Worm (Caenorhabditis elegans) whole organism, L1 larva: ENCODE data around the gene Y54F10AR.2.
A peak's percentile ranks its signal among the peaks of the same experiment; 100 is the strongest.
"Not testable (repeated sequence)": the region's sequence is repeated elsewhere in the genome, so short reads cannot be mapped to it uniquely, and the experiment has no call there.

ENCODE experiments used
- C04F5.9 ChIP-seq: sonication (generic microtip); optimal IDR thresholded peaks from 2 replicates; lab custom pipeline; 2016; ENCODE audit warnings: missing genetic modification characterization, missing compliant biosample characterization
- C16A3.4 ChIP-seq: fragments of 150-350 bp; optimal IDR thresholded peaks from 2 replicates; lab custom pipeline; 2014; ENCODE audit warnings: missing biosample characterization, missing genetic modification characterization
- aha-1 ChIP-seq: fragments of 150-350 bp; optimal IDR thresholded peaks from 2 replicates; lab custom pipeline; 2014; ENCODE audit warnings: missing biosample characterization, missing genetic modification characterization
- aly-2 ChIP-seq: fragments of 150-350 bp; optimal IDR thresholded peaks from 2 replicates; lab custom pipeline; 2014; ENCODE audit warnings: missing biosample characterization, missing genetic modification characterization
- ceh-82 ChIP-seq, 3 experiments: fragments of 150-350 bp in 1 of 3; sonication (generic microtip) in 2 of 3; optimal IDR thresholded peaks; 2 replicates each; lab custom pipeline; 2014 to 2017; ENCODE audit warnings: missing biosample characterization in 3 of 3, missing genetic modification characterization in 3 of 3
- ceh-88 ChIP-seq: fragments of 200-800 bp; sonication (Bioruptor generic); IDR thresholded peaks from 2 replicates; pipeline ENCODE4 v1.3.6; 2022; ENCODE audit warnings: missing genetic modification characterization, missing compliant biosample characterization
- ceh-90 ChIP-seq: sonication (generic microtip); optimal IDR thresholded peaks from 2 replicates; lab custom pipeline; 2016; ENCODE audit warnings: missing genetic modification characterization, missing compliant biosample characterization
- dpl-1 ChIP-seq, 3 experiments: fragments of 150-350 bp in 2 of 3; sonication (generic microtip) in 1 of 3; optimal IDR thresholded peaks; 2 replicates each; lab custom pipeline; 2014 to 2017; ENCODE audit warnings: missing biosample characterization in 3 of 3, missing genetic modification characterization in 3 of 3, missing genetic modification reagents in 3 of 3
- efl-3 ChIP-seq: fragments of 200-800 bp; sonication (Bioruptor generic); optimal IDR thresholded peaks from 2 replicates; lab custom pipeline; 2018; ENCODE audit warnings: mild to moderate bottlenecking, missing genetic modification characterization, missing compliant biosample characterization
- egl-27 ChIP-seq, 2 experiments: fragments of 150-350 bp in 1 of 2; sonication (generic microtip); optimal IDR thresholded peaks; 3 replicates each; lab custom pipeline; 2017 to 2018; ENCODE audit warnings: missing biosample characterization in 2 of 2, missing genetic modification characterization in 2 of 2, missing genetic modification reagents in 2 of 2
- fkh-4 ChIP-seq: sonication (generic microtip); optimal IDR thresholded peaks from 2 replicates; lab custom pipeline; 2016; ENCODE audit warnings: missing compliant biosample characterization, missing genetic modification characterization, borderline replicate concordance
- fos-1 ChIP-seq: fragments of 150-350 bp; optimal IDR thresholded peaks from 2 replicates; lab custom pipeline; 2014; ENCODE audit warnings: missing biosample characterization, missing genetic modification characterization
- grh-1 ChIP-seq: fragments of 200-800 bp; sonication (Bioruptor generic); IDR thresholded peaks from 2 replicates; pipeline ENCODE4 v1.3.6; 2022; ENCODE audit warnings: missing genetic modification reagents, missing genetic modification characterization, missing compliant biosample characterization
- hlh-17 ChIP-seq: fragments of 200-800 bp; sonication (Bioruptor generic); optimal IDR thresholded peaks from 2 replicates; lab custom pipeline; 2018; ENCODE audit warnings: missing genetic modification characterization, mild to moderate bottlenecking, missing compliant biosample characterization, moderate library complexity, borderline replicate concordance
- irx-1 ChIP-seq: sonication (generic microtip); optimal IDR thresholded peaks from 2 replicates; lab custom pipeline; 2016; ENCODE audit warnings: missing genetic modification characterization, missing compliant biosample characterization
- isw-1 ChIP-seq: fragments of 200-800 bp; sonication (Bioruptor generic); IDR thresholded peaks from 2 replicates; pipeline ENCODE4 v1.3.6; 2022; ENCODE audit warnings: missing genetic modification characterization, missing compliant biosample characterization
- jun-1 ChIP-seq: fragments of 150-350 bp; optimal IDR thresholded peaks from 2 replicates; lab custom pipeline; 2014; ENCODE audit warnings: missing biosample characterization, missing genetic modification reagents, missing genetic modification characterization
- lin-13 ChIP-seq: fragments of 150-350 bp; optimal IDR thresholded peaks from 2 replicates; lab custom pipeline; 2014; ENCODE audit warnings: missing biosample characterization, missing genetic modification reagents, missing genetic modification characterization
- lin-14 ChIP-seq: fragments of 200-800 bp; sonication (Bioruptor generic); optimal IDR thresholded peaks from 2 replicates; lab custom pipeline; 2018; ENCODE audit warnings: mild to moderate bottlenecking, missing genetic modification characterization, moderate library complexity, missing compliant biosample characterization
- lin-15B ChIP-seq: fragments of 150-350 bp; sonication (generic microtip); optimal IDR thresholded peaks from 3 replicates; lab custom pipeline; 2014; ENCODE audit warnings: missing biosample characterization, missing genetic modification characterization
- lin-39 ChIP-seq: fragments of 150-350 bp; optimal IDR thresholded peaks from 2 replicates; lab custom pipeline; 2014; ENCODE audit warnings: missing biosample characterization, missing genetic modification reagents, missing genetic modification characterization
- lir-3 ChIP-seq: sonication (generic microtip); optimal IDR thresholded peaks from 2 replicates; lab custom pipeline; 2016; ENCODE audit warnings: mild to moderate bottlenecking, missing genetic modification characterization, moderate library complexity, missing compliant biosample characterization; ENCODE audit not compliant: poor library complexity
- lsy-2 ChIP-seq, 2 experiments: fragments of 150-350 bp; optimal IDR thresholded peaks; 2 replicates each; lab custom pipeline; 2014; ENCODE audit warnings: missing biosample characterization in 2 of 2, missing genetic modification characterization in 2 of 2
- mdl-1 ChIP-seq, 2 experiments: fragments of 150-350 bp; optimal IDR thresholded peaks; 2 replicates each; lab custom pipeline; 2014 to 2017; ENCODE audit warnings: missing biosample characterization in 2 of 2, missing genetic modification characterization in 2 of 2, inconsistent platforms in 1 of 2
- mef-2 ChIP-seq: fragments of 150-350 bp; optimal IDR thresholded peaks from 2 replicates; lab custom pipeline; 2014; ENCODE audit warnings: missing biosample characterization, missing genetic modification characterization
- mep-1 ChIP-seq: fragments of 150-350 bp; optimal IDR thresholded peaks from 2 replicates; lab custom pipeline; 2014; ENCODE audit warnings: missing biosample characterization, missing genetic modification characterization
- nhr-12 ChIP-seq: sonication (generic microtip); optimal IDR thresholded peaks from 2 replicates; lab custom pipeline; 2017; ENCODE audit warnings: missing biosample characterization, missing genetic modification characterization
- nhr-19 ChIP-seq: fragments of 200-800 bp; sonication (Bioruptor generic); conservative IDR thresholded peaks from 2 replicates; pipeline ENCODE4 v1.3.6; 2022; ENCODE audit warnings: missing genetic modification characterization, missing compliant biosample characterization
- nhr-71 ChIP-seq: sonication (generic microtip); optimal IDR thresholded peaks from 2 replicates; lab custom pipeline; 2016; ENCODE audit warnings: mild to moderate bottlenecking, missing genetic modification characterization, moderate library complexity, missing compliant biosample characterization
- nhr-85 ChIP-seq: sonication (generic microtip); peaks from one replicate; lab custom pipeline; 2016; ENCODE audit warnings: missing genetic modification characterization, inconsistent platforms, missing compliant biosample characterization
- nhr-90 ChIP-seq: sonication (generic microtip); optimal IDR thresholded peaks from 2 replicates; lab custom pipeline; 2016; ENCODE audit warnings: mild to moderate bottlenecking, missing genetic modification characterization, missing compliant biosample characterization; ENCODE audit not compliant: poor library complexity
- pax-3 ChIP-seq: fragments of 200-800 bp; sonication (Bioruptor generic); optimal IDR thresholded peaks from 2 replicates; lab custom pipeline; 2018; ENCODE audit warnings: mild to moderate bottlenecking, missing genetic modification characterization, moderate library complexity, missing compliant biosample characterization
- pqm-1 ChIP-seq: sonication (generic microtip); optimal IDR thresholded peaks from 3 replicates; lab custom pipeline; 2017; ENCODE audit warnings: missing biosample characterization, missing genetic modification characterization
- rnt-1 ChIP-seq: sonication (generic microtip); optimal IDR thresholded peaks from 2 replicates; lab custom pipeline; 2016; ENCODE audit warnings: mild to moderate bottlenecking, missing genetic modification characterization, moderate library complexity, missing compliant biosample characterization
- snpc-4 ChIP-seq: fragments of 150-350 bp; optimal IDR thresholded peaks from 2 replicates; lab custom pipeline; 2014; ENCODE audit warnings: missing biosample characterization, missing genetic modification characterization
- sptf-1 ChIP-seq: fragments of 150-350 bp; optimal IDR thresholded peaks from 2 replicates; lab custom pipeline; 2014; ENCODE audit warnings: missing biosample characterization, missing genetic modification characterization
- tlp-1 ChIP-seq: fragments of 150-350 bp; optimal IDR thresholded peaks from 2 replicates; lab custom pipeline; 2014; ENCODE audit warnings: missing biosample characterization, missing genetic modification characterization
- unc-130 ChIP-seq: fragments of 150-350 bp; optimal IDR thresholded peaks from 2 replicates; lab custom pipeline; 2017; ENCODE audit warnings: missing biosample characterization, missing genetic modification characterization, inconsistent platforms
- unc-86 ChIP-seq: sonication (generic microtip); optimal IDR thresholded peaks from 2 replicates; lab custom pipeline; 2016; ENCODE audit warnings: missing genetic modification characterization, missing compliant biosample characterization
- vab-15 ChIP-seq: sonication (generic microtip); optimal IDR thresholded peaks from 2 replicates; lab custom pipeline; 2017; ENCODE audit warnings: missing genotype, mild to moderate bottlenecking, missing genetic modification characterization, missing compliant biosample characterization
- ztf-11 ChIP-seq, 2 experiments: sonication (generic microtip); optimal IDR thresholded peaks; 2 replicates each; lab custom pipeline; 2016 to 2017; ENCODE audit warnings: missing genetic modification characterization in 2 of 2, missing biosample characterization in 1 of 2, missing compliant biosample characterization in 1 of 2

Gene Y54F10AR.2

ce11 chrIII:2607717-2608116 lies 36.4 kb upstream of the Y54F10AR.2 start, which contains the start of gene Y71H2B.5:
TSS of gene Y71H2B.5 (plus strand) at chrIII:2608017.
- not testable (repeated sequence) for TF ChIP-seq mdl-1 (tag; optimal IDR thresholded peaks at IDR 0.05; lab: Kevin White, UChicago); egl-27 (tag; optimal IDR thresholded peaks at IDR 0.05; lab: Kevin White, UChicago); nhr-85

DNA sequence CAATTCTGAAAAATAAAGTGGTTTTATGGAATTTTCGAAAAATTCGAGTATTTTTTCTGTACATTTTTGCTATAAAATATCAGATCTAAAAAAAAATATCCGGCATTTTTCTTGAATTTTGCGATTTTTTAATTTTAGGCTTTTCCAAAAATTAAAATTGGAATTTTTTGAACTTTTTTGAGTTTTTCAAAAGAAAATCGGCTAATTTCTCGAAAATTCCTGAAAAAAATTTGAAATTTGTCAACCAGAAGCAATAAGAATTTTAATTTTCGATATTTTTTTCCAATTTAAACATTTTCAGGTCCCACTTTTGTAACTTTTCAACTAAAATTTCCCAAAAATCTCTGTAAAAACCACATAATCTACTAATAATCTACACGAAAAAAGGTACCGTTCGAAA lies 32.3 kb upstream of the Y54F10AR.2 start, which contains the start of gene Y71H2B.11:
TSS of gene Y71H2B.11 (plus strand) at position 301 of the 400 bp plus-strand sequence.
- no peak for TF ChIP-seq irx-1 (tag; lab: Kevin White, UChicago)
- TF ChIP-seq nhr-71 (tag; lab: Kevin White, UChicago) = no peak
- no peak for TF ChIP-seq snpc-4 (tag; lab: Kevin White, UChicago)
- no peak for TF ChIP-seq pax-3 (tag; lab: Kevin White, UChicago)
- no peak for TF ChIP-seq vab-15 (tag; lab: Kevin White, UChicago)
- TF ChIP-seq lin-13 (GFP tag; lab: Kevin White, UChicago) = no peak
- no peak for TF ChIP-seq dpl-1 (GFP tag; optimal IDR thresholded peaks at IDR 0.05; lab: Kevin White, UChicago)
- no peak for TF ChIP-seq ceh-90 (tag; lab: Kevin White, UChicago)
- no peak for TF ChIP-seq C16A3.4
- no peak for TF ChIP-seq efl-3 (GFP tag; lab: Kevin White, UChicago)
- TF ChIP-seq aha-1 (tag; lab: Kevin White, UChicago) = no peak
- no peak for TF ChIP-seq sptf-1 (tag; lab: Kevin White, UChicago)
- TF ChIP-seq jun-1 (tag; lab: Kevin White, UChicago) = no peak
- TF ChIP-seq nhr-90 (tag; lab: Kevin White, UChicago) = no peak
- TF ChIP-seq nhr-85 = no peak
- TF ChIP-seq lir-3 (tag; lab: Kevin White, UChicago) = no peak

ce11 chrIII:2598491-2599065 lies 27.2 kb upstream of the Y54F10AR.2 start:
- no peak for TF ChIP-seq nhr-19 (GFP tag; lab: Robert Waterston, UW)
- TF ChIP-seq nhr-12 (tag; lab: Kevin White, UChicago) = no peak
- no peak for TF ChIP-seq unc-130 (tag; lab: Kevin White, UChicago)
- no peak for TF ChIP-seq tlp-1 (tag; lab: Kevin White, UChicago)
- TF ChIP-seq aha-1 (tag; lab: Kevin White, UChicago) = no peak
- no peak for TF ChIP-seq snpc-4 (tag; lab: Kevin White, UChicago)
- no peak for TF ChIP-seq ceh-88 (GFP tag; lab: Robert Waterston, UW)
- no peak for TF ChIP-seq nhr-71 (tag; lab: Kevin White, UChicago)
- TF ChIP-seq fkh-4 = no peak
- no peak for TF ChIP-seq unc-86 (tag; lab: Kevin White, UChicago)
- TF ChIP-seq lin-39 = no peak

DNA sequence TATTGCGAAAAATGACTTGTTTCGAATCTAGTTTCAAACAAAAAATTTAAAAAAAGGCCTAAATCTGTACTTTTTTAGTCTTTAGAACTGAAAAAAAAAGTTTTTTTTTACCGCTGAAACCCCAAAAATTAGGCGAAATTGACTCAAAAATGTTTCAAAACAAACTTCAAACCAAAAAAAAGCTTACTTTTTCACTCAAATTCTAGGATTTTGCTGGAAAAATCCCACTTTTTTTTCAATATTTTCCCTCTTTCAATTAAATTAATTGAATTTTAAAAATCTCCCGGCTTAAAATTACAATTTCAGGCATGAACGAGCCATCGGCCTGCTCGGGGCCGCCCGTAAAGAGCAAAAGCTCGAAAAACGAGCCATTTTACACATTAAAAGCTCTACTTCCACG lies 26.4 kb upstream of the Y54F10AR.2 start, which contains the start of gene mdt-19:
TSS of gene mdt-19 (plus strand) at position 301 of the 400 bp plus-strand sequence.
- TF ChIP-seq jun-1 (tag; lab: Kevin White, UChicago) (no peak), lin-14 (GFP tag; lab: Kevin White, UChicago) (no peak), lir-3 (tag; lab: Kevin White, UChicago) (no peak), C04F5.9 (tag; lab: Kevin White, UChicago) (no peak), unc-86 (tag; lab: Kevin White, UChicago) (no peak), tlp-1 (tag; lab: Kevin White, UChicago) (no peak)

DNA sequence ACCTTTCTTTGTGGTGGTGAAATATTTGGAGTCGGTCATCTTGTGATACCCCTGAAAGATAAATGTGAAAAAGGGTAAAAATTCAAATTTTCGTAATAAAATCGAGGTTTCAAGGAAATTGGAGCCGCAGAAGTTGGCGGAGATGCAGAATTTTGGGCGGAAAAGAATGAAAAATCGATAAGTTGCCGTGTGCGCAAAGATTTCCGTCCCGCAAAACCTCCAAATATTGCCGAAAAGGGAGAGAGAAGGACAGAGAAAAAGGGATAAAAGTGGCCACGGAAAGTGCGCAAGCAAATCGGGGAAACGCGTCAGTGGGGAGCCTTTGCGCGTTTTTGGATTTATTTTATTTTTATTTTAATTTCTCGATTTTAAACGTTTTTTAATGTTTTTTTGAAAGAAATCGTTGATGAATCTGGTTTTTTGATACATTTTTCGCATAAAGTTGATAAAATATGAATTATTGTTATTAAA lies 25.7 kb upstream of the Y54F10AR.2 start, which contains the start of gene apb-1:
TSS of gene apb-1 (minus strand) at position 51 of the 471 bp plus-strand sequence.
- TF ChIP-seq jun-1 (tag; lab: Kevin White, UChicago) (peak; percentile 89), nhr-85 (peak; percentile 97), aly-2 (tag; lab: Kevin White, UChicago) (peak; percentile 91), lsy-2 (tag; optimal IDR thresholded peaks at IDR 0.05; lab: Kevin White, UChicago) (peak; percentile 94 to 96), dpl-1 (GFP tag; optimal IDR thresholded peaks at IDR 0.05; lab: Kevin White, UChicago) (peak; percentile 84 to 87 (median 85)), C04F5.9 (tag; lab: Kevin White, UChicago) (peak; percentile 83), isw-1 (GFP tag; lab: Robert Waterston, UW) (peak; percentile 95), unc-130 (tag; lab: Kevin White, UChicago) (peak; percentile 76), mep-1 (tag; lab: Kevin White, UChicago) (peak; percentile 99), ceh-82 (tag; optimal IDR thresholded peaks at IDR 0.05; lab: Kevin White, UChicago) (peak; percentile 96 to 97 (median 97)), ceh-88 (GFP tag; lab: Robert Waterston, UW) (peak; percentile 82), ztf-11 (tag; optimal IDR thresholded peaks at IDR 0.05; lab: Kevin White, UChicago) (peak in 1 of 2 experiments; percentile 87), rnt-1 (tag; lab: Kevin White, UChicago) (no peak), pqm-1 (tag; lab: Kevin White, UChicago) (no peak), fkh-4 (peak; percentile 50), lin-15B (tag; lab: Kevin White, UChicago) (peak; percentile 80), egl-27 (tag; optimal IDR thresholded peaks at IDR 0.05; lab: Kevin White, UChicago) (peak; percentile 13 to 51), grh-1 (GFP tag; lab: Robert Waterston, UW) (peak; percentile 87), fos-1 (tag; lab: Kevin White, UChicago) (peak; percentile 91), hlh-17 (GFP tag; lab: Kevin White, UChicago) (no peak), mef-2 (no peak)
